Worm (Caenorhabditis elegans): ENCODE results near the gene twk-6.

The twk-6 gene

ce11 chrIII:4754001-4754561 lies 11.4 kb downstream of the twk-6 start, which contains the start of the genes rps-0 and rbg-3:
Gene rps-0, minus strand, starts transcription at chrIII:4754051.
Gene rbg-3, plus strand, starts transcription at chrIII:4754424.
- TF ChIP-seq fkh-10 (GFP tag; optimal IDR thresholded peaks at IDR 0.05) (peak; percentile 88), saeg-2 (GFP tag; IDR thresholded peaks at IDR 0.05) (no peak), egl-27 (tag; optimal IDR thresholded peaks at IDR 0.05) (no peak), ceh-82 (tag; optimal IDR thresholded peaks at IDR 0.05) (no peak), daf-8 (GFP tag; IDR thresholded peaks at IDR 0.05) (no peak), hif-1 (tag; optimal IDR thresholded peaks at IDR 0.05) (peak; percentile 12 to 75), set-16 (GFP tag; IDR thresholded peaks at IDR 0.05) (no peak), unc-62 (GFP tag; optimal IDR thresholded peaks at IDR 0.05 in 1 of 2) (peak in 1 of 2 experiments; percentile 5), unc-62 (tag; optimal IDR thresholded peaks at IDR 0.05) (no peak), ztf-7 (tag; optimal IDR thresholded peaks at IDR 0.05) (peak; percentile 89), nhr-41 (GFP tag; IDR thresholded peaks at IDR 0.05) (no peak), Y48G9A.11 (GFP tag; IDR thresholded peaks at IDR 0.05) (no peak), cey-2 (tag; optimal IDR thresholded peaks at IDR 0.05; ENCODE audit: borderline replicate concordance, insufficient read depth) (no peak), ZK546.5 (tag; optimal IDR thresholded peaks at IDR 0.05) (peak in 1 of 2 experiments; percentile 58), egl-43 (GFP tag; IDR thresholded peaks at IDR 0.05) (no peak), ZK337.2 (GFP tag; IDR thresholded peaks at IDR 0.05) (no peak), F26F4.8 (GFP tag; conservative IDR thresholded peaks at IDR 0.05) (no peak), lin-1 (GFP tag; IDR thresholded peaks at IDR 0.05) (no peak), duxl-1 (tag; optimal IDR thresholded peaks at IDR 0.05; ENCODE audit: poor library complexity) (peak; percentile 75), rbr-2 (tag; optimal IDR thresholded peaks at IDR 0.05) (peak; percentile 88), dmd-6 (GFP tag; IDR thresholded peaks at IDR 0.05) (peak; percentile 77), nhr-11 (tag; optimal IDR thresholded peaks at IDR 0.05) (peak; percentile 92), dpl-1 (GFP tag; optimal IDR thresholded peaks at IDR 0.05) (peak; percentile 93), ceh-20 (GFP tag; IDR thresholded peaks at IDR 0.05) (0 out of 2 replicates have a peak, but pooled peaks have one; percentile 39), nhr-48 (tag; optimal IDR thresholded peaks at IDR 0.05) (peak; percentile 46), nhr-6 (tag; optimal IDR thresholded peaks at IDR 0.05) (peak; percentile 89), hlh-11 (tag; optimal IDR thresholded peaks at IDR 0.05) (peak; percentile 83), madf-9 (GFP tag; conservative IDR thresholded peaks at IDR 0.05) (no peak), pqm-1 (tag; optimal IDR thresholded peaks at IDR 0.05) (no peak), zag-1 (tag; optimal IDR thresholded peaks at IDR 0.05) (no peak), nhr-77 (tag; optimal IDR thresholded peaks at IDR 0.05) (peak; percentile 97), nhr-42 (GFP tag; IDR thresholded peaks at IDR 0.05) (peak; percentile 37; the same call in 1 of the 2 replicates), mdt-29 (GFP tag; IDR thresholded peaks at IDR 0.05) (no peak), ceh-32 (tag; optimal IDR thresholded peaks at IDR 0.05; ENCODE audit: poor library complexity) (no peak), ztf-11 (tag; optimal IDR thresholded peaks at IDR 0.05) (no peak), nhr-237 (tag; optimal IDR thresholded peaks at IDR 0.05) (no peak), lin-15B (tag; optimal IDR thresholded peaks at IDR 0.05) (peak; percentile 26), fos-1 (tag; optimal IDR thresholded peaks at IDR 0.05) (no peak), daf-12 (tag; optimal IDR thresholded peaks at IDR 0.05) (no peak), unc-130 (GFP tag; optimal IDR thresholded peaks at IDR 0.05) (peak; percentile 67), lin-13 (GFP tag; optimal IDR thresholded peaks at IDR 0.05) (peak; percentile 84), snpc-4 (tag; optimal IDR thresholded peaks at IDR 0.05) (no peak), sdz-12 (GFP tag; optimal IDR thresholded peaks at IDR 0.05) (no peak), R02D3.7 (tag; optimal IDR thresholded peaks at IDR 0.05) (peak; percentile 90), zip-11 (GFP tag; IDR thresholded peaks at IDR 0.05) (no peak), ces-1 (GFP tag; optimal IDR thresholded peaks at IDR 0.05) (peak; percentile 68), mep-1 (tag; optimal IDR thresholded peaks at IDR 0.05) (peak; percentile 95), tag-97 (GFP tag; IDR thresholded peaks at IDR 0.05) (no peak), lin-29 (GFP tag; IDR thresholded peaks at IDR 0.05) (no peak), mxl-2 (GFP tag; conservative IDR thresholded peaks at IDR 0.05) (no peak), Y105C5A.15 (GFP tag; IDR thresholded peaks at IDR 0.05) (no peak), vab-7 (GFP tag; IDR thresholded peaks at IDR 0.05) (0 out of 2 replicates have a peak, but pooled peaks have one; percentile 38)
